Fruit fly (Drosophila melanogaster) whole organism, embryonic: ENCODE data around the gene eas.

ENCODE experiments used
- BEAF-32 ChIP-seq: fragments of 200-800 bp; sonication (Bioruptor generic); optimal IDR thresholded peaks from 3 replicates; lab custom pipeline; 2017; ENCODE audit warnings: missing biosample characterization, missing genetic modification characterization, mild to moderate bottlenecking, moderate library complexity, missing genetic modification reagents
- Bgb ChIP-seq: fragments of 200-800 bp; sonication (Bioruptor generic); IDR thresholded peaks from 2 replicates; pipeline ENCODE4 v1.3.6; 2022; ENCODE audit warnings: missing biosample characterization, missing genetic modification characterization; ENCODE audit not compliant: partially characterized antibody
- Blimp-1 ChIP-seq: fragments of 200-800 bp; sonication (Bioruptor generic); optimal IDR thresholded peaks from 3 replicates; lab custom pipeline; 2018; ENCODE audit warnings: missing biosample characterization, missing genetic modification characterization, mild to moderate bottlenecking, moderate library complexity, missing genetic modification reagents
- CG10565 ChIP-seq: fragments of 200-800 bp; sonication (Bioruptor generic); optimal IDR thresholded peaks from 3 replicates; lab custom pipeline; 2016; ENCODE audit warnings: missing biosample characterization, mild to moderate bottlenecking, missing genetic modification characterization
- CG10979 ChIP-seq: fragments of 200-800 bp; sonication (Bioruptor generic); optimal IDR thresholded peaks from 2 replicates; lab custom pipeline; 2018; ENCODE audit warnings: missing biosample characterization, mild to moderate bottlenecking, missing genetic modification characterization, moderate library complexity
- CG12219 ChIP-seq: fragments of 200-800 bp; sonication (Bioruptor generic); optimal IDR thresholded peaks from 3 replicates; lab custom pipeline; 2018; ENCODE audit warnings: missing biosample characterization, mild to moderate bottlenecking, missing genetic modification characterization
- CG12299 ChIP-seq: fragments of 200-800 bp; sonication (Bioruptor generic); optimal IDR thresholded peaks from 2 replicates; lab custom pipeline; 2018; ENCODE audit warnings: missing biosample characterization, mild to moderate bottlenecking, missing genetic modification characterization
- CG13287 ChIP-seq: fragments of 200-800 bp; sonication (Bioruptor generic); IDR thresholded peaks from 2 replicates; pipeline ENCODE4 v1.3.6; 2022; ENCODE audit warnings: missing biosample characterization, missing genetic modification characterization; ENCODE audit not compliant: partially characterized antibody
- CG14965 ChIP-seq: fragments of 200-800 bp; sonication (Bioruptor generic); optimal IDR thresholded peaks from 2 replicates; lab custom pipeline; 2016; ENCODE audit warnings: missing biosample characterization, missing genetic modification characterization, borderline replicate concordance
- CG15514 ChIP-seq: fragments of 200-800 bp; sonication (Bioruptor generic); optimal IDR thresholded peaks from 3 replicates; lab custom pipeline; 2017; ENCODE audit warnings: missing biosample characterization, missing genetic modification characterization, mild to moderate bottlenecking, moderate library complexity, missing genetic modification reagents
- CG15601 ChIP-seq: fragments of 200-800 bp; sonication (Bioruptor generic); optimal IDR thresholded peaks from 3 replicates; lab custom pipeline; 2019; ENCODE audit warnings: missing biosample characterization, mild to moderate bottlenecking, missing genetic modification characterization, moderate library complexity
- CG1603 ChIP-seq: fragments of 200-800 bp; sonication (Bioruptor generic); optimal IDR thresholded peaks from 2 replicates; lab custom pipeline; 2019; ENCODE audit warnings: missing biosample characterization, mild to moderate bottlenecking, missing genetic modification characterization, moderate library complexity
- CG2116 ChIP-seq: fragments of 200-800 bp; sonication (Bioruptor generic); optimal IDR thresholded peaks from 3 replicates; lab custom pipeline; 2018; ENCODE audit warnings: missing biosample characterization, mild to moderate bottlenecking, missing genetic modification characterization
- CG42726 ChIP-seq: fragments of 200-800 bp; sonication (Bioruptor generic); IDR thresholded peaks from 2 replicates; pipeline ENCODE4 v1.3.6; 2022; ENCODE audit warnings: missing biosample characterization, missing genetic modification characterization; ENCODE audit not compliant: partially characterized antibody
- CG4360 ChIP-seq: fragments of 200-800 bp; sonication (Bioruptor generic); IDR thresholded peaks from 2 replicates; pipeline ENCODE4 v1.3.6; 2022; ENCODE audit warnings: missing biosample characterization, missing genetic modification characterization
- CG5180 ChIP-seq: fragments of 200-800 bp; sonication (Bioruptor generic); optimal IDR thresholded peaks from 3 replicates; lab custom pipeline; 2017; ENCODE audit warnings: missing biosample characterization, missing genetic modification characterization, mild to moderate bottlenecking, moderate library complexity, missing genetic modification reagents
- CG6683 ChIP-seq: fragments of 200-800 bp; sonication (Bioruptor generic); optimal IDR thresholded peaks from 2 replicates; lab custom pipeline; 2017; ENCODE audit warnings: missing biosample characterization, mild to moderate bottlenecking, missing genetic modification characterization, missing genetic modification reagents
- CG7357 ChIP-seq: fragments of 200-800 bp; sonication (Bioruptor generic); IDR thresholded peaks from 3 replicates; pipeline ENCODE4 v1.3.6; 2022; ENCODE audit warnings: missing biosample characterization, missing genetic modification characterization
- Dll ChIP-seq: fragments of 200-800 bp; sonication (Bioruptor generic); IDR thresholded peaks from 4 replicates; pipeline ENCODE4 v1.3.6; 2022; ENCODE audit warnings: missing biosample characterization, missing genetic modification characterization; ENCODE audit not compliant: partially characterized antibody
- Dp ChIP-seq: fragments of 200-800 bp; sonication (Bioruptor generic); optimal IDR thresholded peaks from 2 replicates; lab custom pipeline; 2018; ENCODE audit warnings: missing biosample characterization, mild to moderate bottlenecking, missing genetic modification characterization, moderate library complexity
- E2f2 ChIP-seq: fragments of 200-800 bp; sonication (Bioruptor generic); IDR thresholded peaks from 2 replicates; pipeline ENCODE4 v1.3.6; 2022; ENCODE audit warnings: missing biosample characterization, missing genetic modification characterization
- ERR ChIP-seq: fragments of 200-800 bp; sonication (Bioruptor generic); optimal IDR thresholded peaks from 2 replicates; lab custom pipeline; 2016; ENCODE audit warnings: missing biosample characterization, missing genetic modification characterization
- Fer1 ChIP-seq: fragments of 200-800 bp; sonication (Bioruptor generic); optimal IDR thresholded peaks from 2 replicates; lab custom pipeline; 2017; ENCODE audit warnings: missing biosample characterization, mild to moderate bottlenecking, missing genetic modification characterization
- Gug ChIP-seq: fragments of 200-800 bp; sonication (Bioruptor generic); IDR thresholded peaks from 4 replicates; pipeline ENCODE4 v1.3.6; 2022; ENCODE audit warnings: missing biosample characterization, missing genetic modification characterization
- Kr ChIP-seq: fragments of 200-800 bp; sonication (Bioruptor generic); optimal IDR thresholded peaks from 2 replicates; lab custom pipeline; 2017; ENCODE audit warnings: missing biosample characterization, mild to moderate bottlenecking, missing genetic modification characterization
- MBD-R2 ChIP-seq: fragments of 200-800 bp; sonication (Bioruptor generic); IDR thresholded peaks from 2 replicates; pipeline ENCODE4 v1.3.6; 2022; ENCODE audit warnings: missing biosample characterization, missing genetic modification characterization
- MESR4 ChIP-seq: fragments of 200-800 bp; sonication (Bioruptor generic); optimal IDR thresholded peaks from 2 replicates; lab custom pipeline; 2018; ENCODE audit warnings: missing biosample characterization, mild to moderate bottlenecking, missing genetic modification characterization, moderate library complexity
- Oaz ChIP-seq: fragments of 200-800 bp; sonication (Bioruptor generic); IDR thresholded peaks from 2 replicates; pipeline ENCODE4 v1.3.6; 2022; ENCODE audit warnings: missing biosample characterization, missing genetic modification characterization
- Opbp ChIP-seq: fragments of 200-800 bp; sonication (Bioruptor generic); IDR thresholded peaks from 3 replicates; pipeline ENCODE4 v1.3.6; 2022; ENCODE audit warnings: missing biosample characterization, missing genetic modification characterization; ENCODE audit not compliant: partially characterized antibody
- Sox102F ChIP-seq: fragments of 200-800 bp; sonication (Bioruptor generic); optimal IDR thresholded peaks from 2 replicates; lab custom pipeline; 2018; ENCODE audit warnings: missing biosample characterization, mild to moderate bottlenecking, missing genetic modification characterization, moderate library complexity
- Sry-β ChIP-seq: fragments of 200-800 bp; sonication (Bioruptor generic); optimal IDR thresholded peaks from 2 replicates; lab custom pipeline; 2018; ENCODE audit warnings: missing biosample characterization, mild to moderate bottlenecking, missing genetic modification characterization, moderate library complexity
- Sry-δ ChIP-seq: fragments of 200-800 bp; sonication (Bioruptor generic); optimal IDR thresholded peaks from 2 replicates; lab custom pipeline; 2016; ENCODE audit warnings: missing biosample characterization, missing genetic modification characterization
- Ssrp ChIP-seq: fragments of 200-800 bp; sonication (Bioruptor generic); optimal IDR thresholded peaks from 2 replicates; lab custom pipeline; 2018; ENCODE audit warnings: missing biosample characterization, mild to moderate bottlenecking, missing genetic modification characterization, moderate library complexity
- amos ChIP-seq: fragments of 200-800 bp; sonication (Bioruptor generic); IDR thresholded peaks from 2 replicates; pipeline ENCODE4 v1.3.6; 2022; ENCODE audit warnings: missing biosample characterization, missing genetic modification characterization; ENCODE audit not compliant: partially characterized antibody
- chinmo ChIP-seq: fragments of 200-800 bp; sonication (Bioruptor generic); IDR thresholded peaks from 4 replicates; pipeline ENCODE4 v1.3.6; 2022; ENCODE audit warnings: missing biosample characterization, missing genetic modification characterization; ENCODE audit not compliant: partially characterized antibody
- dpn ChIP-seq, 2 experiments: fragments of 200-800 bp; sonication (Bioruptor generic); optimal IDR thresholded peaks; 3 replicates each; lab custom pipeline; 2016; ENCODE audit warnings: missing biosample characterization in 2 of 2, missing genetic modification characterization in 2 of 2
- ewg ChIP-seq: fragments of 200-800 bp; sonication (Bioruptor generic); optimal IDR thresholded peaks from 3 replicates; lab custom pipeline; 2017; ENCODE audit warnings: mild to moderate bottlenecking, missing biosample characterization, missing genetic modification reagents, missing genetic modification characterization
- fd102C ChIP-seq: fragments of 200-800 bp; sonication (Bioruptor generic); optimal IDR thresholded peaks from 2 replicates; lab custom pipeline; 2018; ENCODE audit warnings: missing biosample characterization, mild to moderate bottlenecking, missing genetic modification characterization, moderate library complexity
- grn ChIP-seq: fragments of 200-800 bp; sonication (Bioruptor generic); optimal IDR thresholded peaks from 3 replicates; lab custom pipeline; 2017; ENCODE audit warnings: missing biosample characterization, missing genetic modification characterization
- hkb ChIP-seq, 2 experiments: fragments of 200-800 bp in 1 of 2; fragments of >200 bp in 1 of 2; sonication (Bioruptor generic) in 1 of 2; IDR thresholded peaks in 1 of 2; optimal IDR thresholded peaks in 1 of 2; 2 replicates each; pipeline versions ENCODE4 v1.3.6 to Lab custom; 2017 to 2022; ENCODE audit warnings: missing biosample characterization in 1 of 2, missing genetic modification characterization in 1 of 2
- knrl ChIP-seq: fragments of 200-800 bp; sonication (Bioruptor generic); IDR thresholded peaks from 3 replicates; pipeline ENCODE4 v1.3.6; 2022; ENCODE audit warnings: missing biosample characterization, missing genetic modification characterization; ENCODE audit not compliant: partially characterized antibody
- mld ChIP-seq: fragments of 200-800 bp; sonication (Bioruptor generic); IDR thresholded peaks from 3 replicates; pipeline ENCODE4 v1.3.6; 2022; ENCODE audit warnings: missing biosample characterization, missing genetic modification characterization; ENCODE audit not compliant: partially characterized antibody
- onecut ChIP-seq: fragments of 200-800 bp; sonication (Bioruptor generic); IDR thresholded peaks from 2 replicates; pipeline ENCODE4 v1.3.6; 2022; ENCODE audit warnings: missing biosample characterization, missing genetic modification characterization
- phol ChIP-seq: fragments of 200-800 bp; sonication (Bioruptor generic); optimal IDR thresholded peaks from 3 replicates; lab custom pipeline; 2018; ENCODE audit warnings: missing biosample characterization, mild to moderate bottlenecking, missing genetic modification characterization, moderate library complexity
- pzg ChIP-seq: fragments of 200-800 bp; sonication (Bioruptor generic); optimal IDR thresholded peaks from 3 replicates; lab custom pipeline; 2018; ENCODE audit warnings: missing biosample characterization, mild to moderate bottlenecking, missing genetic modification characterization, moderate library complexity
- sna ChIP-seq: fragments of 200-800 bp; sonication (Bioruptor generic); IDR thresholded peaks from 2 replicates; pipeline ENCODE4 v1.3.6; 2022; ENCODE audit warnings: missing biosample characterization, missing genetic modification characterization; ENCODE audit not compliant: partially characterized antibody
- vvl ChIP-seq: fragments of 200-800 bp; sonication (Bioruptor generic); IDR thresholded peaks from 2 replicates; pipeline ENCODE4 v1.3.6; 2022; ENCODE audit warnings: missing biosample characterization, missing genetic modification characterization

Gene eas

DNA sequence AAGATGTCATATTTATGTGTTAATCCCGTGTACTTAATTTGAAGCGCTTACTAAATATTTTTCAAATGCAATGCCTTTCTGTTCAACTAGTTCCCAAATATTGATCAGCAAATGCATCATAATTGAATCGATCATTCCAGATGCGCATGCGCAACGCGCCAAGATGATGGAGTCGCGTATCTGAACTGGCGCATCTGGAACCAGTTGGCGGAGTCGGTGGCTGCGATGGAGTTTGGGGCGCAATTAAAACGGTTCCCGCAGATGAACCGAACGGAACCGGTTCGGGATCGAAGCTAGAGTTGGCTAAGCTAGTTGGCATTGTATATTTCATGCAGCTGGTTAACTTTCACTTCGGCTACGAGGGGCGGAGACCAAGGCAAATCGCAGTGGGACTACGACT is 47.3 kb downstream of the eas start, which contains the start of gene CalpC:
Gene CalpC (plus strand): TSS at position 292 of the 400 bp plus-strand sequence.
- TF ChIP-seq Opbp (peak; percentile 56; the same call in 1 of the 3 replicates), MBD-R2 (peak; percentile 17; the same call in 1 of the 2 replicates), Oaz (GFP tag; lab: Robert Waterston, UW) (no peak), grn (no peak), dpn (GFP tag; optimal IDR thresholded peaks at IDR 0.05; lab: Kevin White, UChicago) (no peak), chinmo (GFP tag; lab: Robert Waterston, UW) (peak; percentile 78; the same call in 2 of the 4 replicates), sna (GFP tag; lab: Robert Waterston, UW) (peak; percentile 43; the same call in 1 of the 2 replicates), CG13287 (GFP tag; lab: Robert Waterston, UW) (0 out of 2 replicates have a peak, but pooled peaks have one; percentile 15), CG10979 (tag; lab: Kevin White, UChicago) (no peak), ewg (peak; percentile 39), CG5180 (GFP tag; lab: Kevin White, UChicago) (no peak), amos (peak; percentile 39; the same call in 1 of the 2 replicates), Sry-δ (GFP tag; lab: Kevin White, UChicago) (peak; percentile 17), CG1603 (tag; lab: Kevin White, UChicago) (peak; percentile 33), CG12299 (no peak), knrl (GFP tag; lab: Robert Waterston, UW) (0 out of 3 replicates have a peak, but pooled peaks have one; percentile 21), CG15514 (GFP tag; lab: Kevin White, UChicago) (peak; percentile 98), E2f2 (GFP tag; lab: Robert Waterston, UW) (peak; percentile 61; the same call in 1 of the 2 replicates), Bgb (GFP tag; lab: Robert Waterston, UW) (peak; percentile 38; the same call in 1 of the 2 replicates), onecut (GFP tag; lab: Robert Waterston, UW) (no peak), CG2116 (peak; percentile 3), MESR4 (GFP tag; lab: Kevin White, UChicago) (peak; percentile 33), Fer1 (GFP tag; lab: Kevin White, UChicago) (no peak), pzg (GFP tag; lab: Kevin White, UChicago) (peak; percentile 22), phol (peak; percentile 29), fd102C (GFP tag; lab: Kevin White, UChicago) (no peak), Dll (GFP tag; lab: Robert Waterston, UW) (peak; percentile 34; the same call in 1 of the 4 replicates), ERR (GFP tag; lab: Kevin White, UChicago) (no peak), Sry-β (GFP tag; lab: Kevin White, UChicago) (peak; percentile 30), Kr (no peak), mld (GFP tag; lab: Robert Waterston, UW) (no peak), BEAF-32 (GFP tag; lab: Kevin White, UChicago) (peak; percentile 31), Sox102F (GFP tag; lab: Kevin White, UChicago) (no peak), vvl (0 out of 2 replicates have a peak, but pooled peaks have one; percentile 15), Ssrp (tag; lab: Kevin White, UChicago) (no peak), CG4360 (GFP tag; lab: Robert Waterston, UW) (no peak), CG42726 (GFP tag; lab: Robert Waterston, UW) (0 out of 2 replicates have a peak, but pooled peaks have one; percentile 11), CG6683 (GFP tag; lab: Kevin White, UChicago) (no peak), CG7357 (GFP tag; lab: Robert Waterston, UW) (no peak), CG10565 (GFP tag; lab: Kevin White, UChicago) (no peak), CG15601 (tag; lab: Kevin White, UChicago) (no peak), CG12219 (GFP tag; lab: Kevin White, UChicago) (no peak), CG14965 (GFP tag; lab: Kevin White, UChicago) (no peak), Blimp-1 (peak; percentile 40), hkb (optimal IDR thresholded peaks at IDR 0.05; lab: Kevin White, UChicago) (no peak), hkb (GFP tag; IDR thresholded peaks at IDR 0.05; lab: Robert Waterston, UW) (no peak), Dp (GFP tag; lab: Kevin White, UChicago) (peak; percentile 34), Gug (GFP tag; lab: Robert Waterston, UW) (no peak)
